Fruit fly (Drosophila melanogaster): ENCODE results near the gene PIG-C.
A peak's percentile ranks its signal among the peaks of the same experiment; 100 is the strongest.

Gene PIG-C

DNA sequence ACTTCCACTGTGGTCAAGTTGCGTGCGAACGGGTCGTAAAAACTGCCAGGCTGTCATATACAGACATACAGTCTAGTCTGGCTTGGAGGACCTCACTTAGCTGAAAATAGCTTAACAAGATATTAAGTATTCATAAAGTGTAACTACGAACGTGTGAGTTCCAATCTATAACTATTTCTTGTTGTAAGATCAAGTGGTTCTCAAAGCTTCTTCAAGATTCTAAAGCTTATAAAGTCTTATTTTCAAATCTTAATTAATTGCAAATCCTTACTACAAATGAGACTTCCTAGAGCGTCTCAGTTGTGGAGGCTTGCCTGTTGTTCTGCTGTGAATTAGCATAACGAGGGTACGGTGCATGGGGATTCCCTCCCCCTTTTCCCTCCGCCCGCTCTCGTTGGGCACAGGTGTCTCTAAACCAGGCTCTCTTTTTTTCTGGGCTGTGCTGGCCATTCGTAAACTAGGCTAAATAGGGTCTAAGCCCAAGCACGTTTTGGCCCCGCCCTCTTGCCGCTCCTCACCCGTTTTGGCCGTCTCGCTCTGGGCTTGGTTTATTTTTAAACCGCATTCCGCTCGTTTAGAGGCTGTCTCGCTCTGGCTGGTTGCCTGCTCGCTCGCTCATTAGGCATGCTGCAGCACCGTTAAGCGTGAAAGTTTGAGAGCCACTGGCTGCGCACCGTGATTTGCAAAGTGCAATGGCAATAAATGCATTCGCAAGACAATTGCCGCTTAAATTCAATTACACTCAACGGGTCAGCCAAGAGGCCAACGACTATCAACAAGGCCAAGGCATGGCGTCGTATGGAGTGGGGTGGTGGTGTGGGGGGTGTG lies 19.2 kb upstream of the PIG-C start (continued):
- peak; percentile 29 for TF ChIP-seq pdm3 (GFP tag; optimal IDR thresholded peaks at IDR 0.05)
- no peak for TF ChIP-seq CG31627 (GFP tag; optimal IDR thresholded peaks at IDR 0.05)
- no peak for TF ChIP-seq Hr39 (GFP tag; optimal IDR thresholded peaks at IDR 0.05)
- no peak for TF ChIP-seq Eip93F (GFP tag; optimal IDR thresholded peaks at IDR 0.05)
- no peak for TF ChIP-seq CG8319 (GFP tag; optimal IDR thresholded peaks at IDR 0.05)
- TF ChIP-seq OdsH (GFP tag; optimal IDR thresholded peaks at IDR 0.05) = no peak
- no peak for TF ChIP-seq CG1621 (tag; optimal IDR thresholded peaks at IDR 0.05)
- TF ChIP-seq CG11294 (GFP tag; IDR thresholded peaks at IDR 0.05) = no peak
- TF ChIP-seq CG6854 (GFP tag; optimal IDR thresholded peaks at IDR 0.05) = no peak
- TF ChIP-seq vri (GFP tag; optimal IDR thresholded peaks at IDR 0.05) = no peak
- TF ChIP-seq eg (GFP tag; IDR thresholded peaks at IDR 0.05) = no peak
- TF ChIP-seq CG16779 (tag; optimal IDR thresholded peaks at IDR 0.05) = no peak
- no peak for TF ChIP-seq Gug (GFP tag; IDR thresholded peaks at IDR 0.05)
- no peak for TF ChIP-seq CG8632 (GFP tag; optimal IDR thresholded peaks at IDR 0.05)
- TF ChIP-seq CG10669 (GFP tag; optimal IDR thresholded peaks at IDR 0.05) = peak; percentile 53
- TF ChIP-seq net (GFP tag; optimal IDR thresholded peaks at IDR 0.05) = no peak
- TF ChIP-seq achi (GFP tag; optimal IDR thresholded peaks at IDR 0.05) = no peak
- TF ChIP-seq CG6808 (GFP tag; optimal IDR thresholded peaks at IDR 0.05) = peak; percentile 65
- no peak for TF ChIP-seq CG6276 (GFP tag; optimal IDR thresholded peaks at IDR 0.05)
- TF ChIP-seq fd85E (GFP tag; optimal IDR thresholded peaks at IDR 0.05) = no peak
- TF ChIP-seq CG6163 (GFP tag; IDR thresholded peaks at IDR 0.05) = no peak
- TF ChIP-seq Sox102F (GFP tag; optimal IDR thresholded peaks at IDR 0.05) = no peak
- TF ChIP-seq CG9139 (GFP tag; optimal IDR thresholded peaks at IDR 0.05) = no peak

DNA sequence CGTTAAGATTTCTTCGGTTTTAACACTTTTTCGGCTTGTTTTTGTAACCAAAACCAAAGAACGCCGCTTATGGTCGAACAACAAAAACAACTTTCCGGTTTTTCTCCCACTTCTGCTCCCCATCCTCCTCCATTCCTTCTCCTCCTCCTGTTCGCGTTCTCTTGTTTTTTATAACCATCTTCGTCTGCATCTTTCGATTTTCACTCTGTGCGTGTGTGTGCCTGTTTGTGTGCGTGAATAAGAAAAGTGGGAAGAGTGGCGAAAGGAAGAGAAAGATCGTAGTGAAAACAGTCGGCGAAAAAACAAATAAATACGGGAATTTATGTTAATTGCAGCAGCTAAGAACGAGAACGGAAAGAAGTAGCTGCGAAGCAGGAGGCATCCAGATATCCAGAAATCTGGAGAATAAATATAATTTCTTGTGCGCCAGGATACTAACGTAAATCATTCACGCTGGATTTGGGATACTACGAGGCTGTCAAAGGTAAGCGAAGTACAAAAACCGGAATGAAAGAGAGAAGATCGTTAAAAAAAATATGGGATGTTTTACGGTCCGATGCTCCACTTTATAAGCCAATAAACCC lies 18.4 kb upstream of the PIG-C start:
- TF ChIP-seq lz (GFP tag; optimal IDR thresholded peaks at IDR 0.05) = no peak
- TF ChIP-seq vri (GFP tag; optimal IDR thresholded peaks at IDR 0.05) = peak; percentile 22

DNA sequence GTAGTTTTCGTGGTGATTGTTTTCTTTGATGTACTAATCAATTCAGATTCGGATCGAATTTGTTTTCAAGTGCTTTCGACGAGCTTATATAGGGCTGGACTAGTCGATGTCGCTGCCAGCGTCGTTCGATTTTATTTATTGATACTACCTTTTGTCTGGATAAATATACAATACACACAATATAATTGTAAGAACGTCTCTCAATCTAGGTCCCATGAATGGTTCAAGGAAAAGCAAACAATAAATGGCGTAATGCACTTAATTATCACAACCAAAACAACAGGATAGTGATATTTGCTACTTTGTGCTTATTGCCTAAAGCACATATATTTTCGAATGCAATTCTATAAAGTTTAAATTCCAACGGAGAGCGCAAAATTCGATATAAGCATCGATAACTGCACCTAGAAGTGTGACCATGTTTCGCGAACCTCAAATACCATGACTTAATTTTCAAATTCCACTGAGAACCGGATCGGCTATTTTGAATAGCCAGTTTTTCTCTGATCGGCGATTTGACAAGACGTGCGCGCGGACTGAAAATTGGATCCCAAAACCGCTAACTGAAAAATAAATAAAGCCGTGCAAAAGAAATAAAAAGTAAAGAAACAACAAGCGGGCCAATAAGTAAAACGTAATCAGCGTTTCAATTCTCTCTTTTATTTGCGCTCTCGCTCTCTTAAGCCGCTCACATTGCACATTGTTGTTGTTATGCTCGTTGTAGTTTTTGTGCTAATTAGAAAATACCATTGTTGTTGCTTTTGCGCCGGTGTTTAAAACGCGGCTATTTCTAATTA lies 17.5 kb upstream of the PIG-C start, which contains the start of the genes Drsl6 and kst:
Drsl6 (minus strand) TSS at position 51 of the 797 bp plus-strand sequence.
kst (plus strand) TSS at position 493 of the 797 bp plus-strand sequence.
- no peak for TF ChIP-seq CG10631 (GFP tag; optimal IDR thresholded peaks at IDR 0.05)
- TF ChIP-seq Sox14 (GFP tag; optimal IDR thresholded peaks at IDR 0.05) = peak; percentile 14
- TF ChIP-seq Sox102F (GFP tag; optimal IDR thresholded peaks at IDR 0.05) = no peak
- TF ChIP-seq Gug (GFP tag; IDR thresholded peaks at IDR 0.05) = no peak
- TF ChIP-seq CG10669 (GFP tag; optimal IDR thresholded peaks at IDR 0.05) = no peak
- TF ChIP-seq Smox (GFP tag; optimal IDR thresholded peaks at IDR 0.05) = no peak
- no peak for TF ChIP-seq CG8319 (GFP tag; optimal IDR thresholded peaks at IDR 0.05)
- TF ChIP-seq svp (GFP tag) = no peak
- no peak for TF ChIP-seq CG6854 (GFP tag; optimal IDR thresholded peaks at IDR 0.05)
- no peak for TF ChIP-seq Hr39 (GFP tag; optimal IDR thresholded peaks at IDR 0.05)
- TF ChIP-seq CG16779 (tag; optimal IDR thresholded peaks at IDR 0.05) = no peak
- TF ChIP-seq CG1621 (tag; optimal IDR thresholded peaks at IDR 0.05) = peak; percentile 75
- TF ChIP-seq Met (GFP tag; optimal IDR thresholded peaks at IDR 0.05) = no peak
- TF ChIP-seq CG6163 (GFP tag; IDR thresholded peaks at IDR 0.05) = peak; percentile 74
- no peak for TF ChIP-seq CG4318 (GFP tag; optimal IDR thresholded peaks at IDR 0.05)
- TF ChIP-seq lz (GFP tag; optimal IDR thresholded peaks at IDR 0.05) = no peak
- no peak for TF ChIP-seq acj6 (GFP tag; optimal IDR thresholded peaks at IDR 0.05)
- TF ChIP-seq Eip75B (GFP tag; optimal IDR thresholded peaks at IDR 0.05) = no peak
- TF ChIP-seq CG6808 (GFP tag; optimal IDR thresholded peaks at IDR 0.05) = peak; percentile 28
- TF ChIP-seq CG34406 (GFP tag; optimal IDR thresholded peaks at IDR 0.05) = no peak
- TF ChIP-seq Blimp-1 (GFP tag; optimal IDR thresholded peaks at IDR 0.05) = no peak
- no peak for TF ChIP-seq spab (GFP tag; optimal IDR thresholded peaks at IDR 0.05)
- peak; percentile 50 for TF ChIP-seq CG15336 (GFP tag; IDR thresholded peaks at IDR 0.05)
- peak; percentile 85 for TF ChIP-seq eg (GFP tag; IDR thresholded peaks at IDR 0.05)
- TF ChIP-seq CG8632 (GFP tag; optimal IDR thresholded peaks at IDR 0.05) = no peak
- no peak for TF ChIP-seq Sox15 (GFP tag; optimal IDR thresholded peaks at IDR 0.05)
- no peak for TF ChIP-seq Lpt (GFP tag; optimal IDR thresholded peaks at IDR 0.05)
- peak; percentile 53 for TF ChIP-seq CG3032 (tag; optimal IDR thresholded peaks at IDR 0.05)
- TF ChIP-seq ss (GFP tag; optimal IDR thresholded peaks at IDR 0.05) = peak; percentile 54
- peak; percentile 11 for TF ChIP-seq CG9139 (GFP tag; optimal IDR thresholded peaks at IDR 0.05)
- no peak for TF ChIP-seq CG11762 (GFP tag; optimal IDR thresholded peaks at IDR 0.05; ENCODE audit: insufficient read depth)
- TF ChIP-seq CG31627 (GFP tag; optimal IDR thresholded peaks at IDR 0.05) = no peak
- peak; percentile 8 for TF ChIP-seq topi (GFP tag; optimal IDR thresholded peaks at IDR 0.05)
- no peak for TF ChIP-seq CG6276 (GFP tag; optimal IDR thresholded peaks at IDR 0.05)
